Worm (Caenorhabditis elegans) whole organism, midembryonic: ENCODE measurements around the gene osg-1.

Experiments
- T22C8.4 ChIP-seq: fragments of 200-800 bp; sonication (Bioruptor generic); IDR thresholded peaks from 2 replicates; pipeline ENCODE4 v1.3.6; 2022; ENCODE audit warnings: missing genetic modification characterization, missing compliant biosample characterization
- cog-1 ChIP-seq: sonication (generic microtip); optimal IDR thresholded peaks from 2 replicates; lab custom pipeline; 2016; ENCODE audit warnings: missing genetic modification characterization, missing compliant biosample characterization
- flt-1 ChIP-seq: fragments of 200-800 bp; sonication (Bioruptor generic); IDR thresholded peaks from 2 replicates; pipeline ENCODE4 v1.3.6; 2022; ENCODE audit warnings: missing genetic modification characterization, missing compliant biosample characterization
- klf-2 ChIP-seq: fragments of 200-800 bp; sonication (Bioruptor generic); conservative IDR thresholded peaks from 2 replicates; pipeline ENCODE4 v1.3.6; 2022; ENCODE audit warnings: missing genetic modification reagents, missing genetic modification characterization, missing compliant biosample characterization
- med-1 ChIP-seq: sonication (generic microtip); optimal IDR thresholded peaks from 2 replicates; lab custom pipeline; 2017; ENCODE audit warnings: missing genetic modification characterization, mild to moderate bottlenecking, missing compliant biosample characterization, antibody characterized with exemption, missing genetic modification reagents; ENCODE audit not compliant: insufficient read depth
- ref-1 ChIP-seq: fragments of 200-800 bp; sonication (Bioruptor generic); conservative IDR thresholded peaks from 2 replicates; pipeline ENCODE4 v1.3.6; 2022; ENCODE audit warnings: missing genetic modification reagents, missing genetic modification characterization, missing compliant biosample characterization
- tab-1 ChIP-seq: fragments of 200-800 bp; sonication (Bioruptor generic); IDR thresholded peaks from 2 replicates; pipeline ENCODE4 v1.3.6; 2022; ENCODE audit warnings: missing genetic modification characterization, missing compliant biosample characterization
- ztf-23 ChIP-seq: fragments of 200-800 bp; sonication (Bioruptor generic); IDR thresholded peaks from 2 replicates; pipeline ENCODE4 v1.3.6; 2022; ENCODE audit warnings: missing genetic modification reagents, missing genetic modification characterization, missing compliant biosample characterization
- ztf-29 ChIP-seq: fragments of 200-800 bp; sonication (Bioruptor generic); IDR thresholded peaks from 2 replicates; pipeline ENCODE4 v1.3.6; 2022; ENCODE audit warnings: missing genetic modification reagents, missing genetic modification characterization, missing compliant biosample characterization

osg-1 gene

DNA sequence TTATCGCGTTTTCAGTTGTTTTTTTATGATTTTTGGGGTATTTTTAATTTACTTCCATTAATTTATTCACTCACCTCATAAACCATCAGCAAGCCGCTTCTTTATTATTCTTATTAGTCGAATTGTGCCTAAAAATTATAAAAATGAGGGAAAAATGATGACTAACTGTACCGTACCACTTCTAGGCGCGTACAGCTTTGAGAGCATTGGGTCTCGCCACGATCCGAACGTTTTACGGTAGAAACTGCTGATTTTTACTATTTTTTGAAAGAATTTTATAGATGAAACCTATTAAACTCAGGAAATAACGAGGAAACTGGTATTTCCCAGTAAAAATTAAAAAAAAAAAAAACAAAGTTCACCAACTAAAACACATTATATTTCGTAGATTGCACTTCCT is 55.7 kb downstream of the osg-1 start, which contains the start of gene D1044.6:
Gene D1044.6, minus strand, starts transcription at position 128 of the 400 bp plus-strand sequence.
- TF ChIP-seq cog-1 (tag; lab: Kevin White, UChicago) = no peak

DNA sequence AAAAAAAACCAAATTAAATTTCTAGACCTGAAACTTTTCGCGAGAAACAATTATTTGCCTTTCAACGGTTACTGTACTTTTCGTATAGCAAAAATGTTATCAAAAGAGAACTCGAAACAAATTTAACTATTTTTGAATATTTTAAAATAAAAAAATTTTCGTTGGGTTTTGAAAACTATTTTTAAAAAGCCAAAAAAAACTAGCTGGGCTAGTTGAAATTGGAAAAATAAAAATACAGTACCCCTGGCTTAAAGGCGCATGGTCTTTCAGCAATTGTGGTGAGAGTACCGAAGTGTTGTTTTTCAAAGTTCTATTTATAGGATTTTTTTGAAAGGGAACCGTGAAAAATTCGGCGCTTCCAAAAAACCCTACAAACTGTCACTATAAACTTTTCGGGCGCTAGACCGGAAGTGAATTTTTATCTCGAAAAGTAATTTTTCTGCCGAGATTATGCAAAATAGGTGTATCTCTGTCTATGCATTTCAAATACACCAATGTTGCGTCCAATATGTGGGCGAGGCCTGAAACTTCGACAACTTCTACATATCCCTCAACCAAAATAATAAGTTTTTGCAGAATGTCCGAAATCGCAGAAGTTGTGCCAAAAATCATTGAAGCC is 56.5 kb downstream of the osg-1 start, which contains the start of gene D1044.1:
Gene D1044.1, plus strand, starts transcription at position 569 of the 619 bp plus-strand sequence.
- no peak for TF ChIP-seq flt-1
- TF ChIP-seq med-1 (GFP tag; lab: Kevin White, UChicago) = no peak
- no peak for TF ChIP-seq T22C8.4 (GFP tag; lab: Robert Waterston, UW)
- no peak for TF ChIP-seq cog-1 (tag; lab: Kevin White, UChicago)
- TF ChIP-seq ref-1 (GFP tag; lab: Robert Waterston, UW) = no peak
- no peak for TF ChIP-seq ztf-23 (GFP tag; lab: Robert Waterston, UW)
- TF ChIP-seq ztf-29 = no peak
- no peak for TF ChIP-seq tab-1 (GFP tag; lab: Robert Waterston, UW)
- no peak for TF ChIP-seq klf-2 (GFP tag; lab: Robert Waterston, UW)

DNA sequence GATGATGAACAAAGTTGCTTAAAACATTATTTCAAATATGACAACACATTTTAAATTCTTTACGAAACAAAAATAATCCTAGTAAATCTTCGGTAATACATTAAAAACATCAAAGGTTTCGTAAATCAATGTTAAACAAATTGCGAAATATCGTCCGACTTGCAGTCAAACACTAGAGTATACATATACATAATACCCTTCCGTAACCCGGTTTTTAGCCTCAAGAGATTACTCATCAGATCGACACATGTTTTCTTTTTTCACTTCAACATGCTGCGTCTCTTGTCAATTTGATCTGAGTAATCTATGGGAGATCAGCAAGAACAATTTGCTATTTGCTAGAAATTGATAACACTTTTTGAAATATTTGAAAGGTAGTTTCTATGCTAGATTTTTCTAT is 59.0 kb downstream of the osg-1 start:
- no peak for TF ChIP-seq ztf-29
- TF ChIP-seq klf-2 (GFP tag; lab: Robert Waterston, UW) = no peak
- TF ChIP-seq ref-1 (GFP tag; lab: Robert Waterston, UW) = no peak
- no peak for TF ChIP-seq med-1 (GFP tag; lab: Kevin White, UChicago)
- no peak for TF ChIP-seq cog-1 (tag; lab: Kevin White, UChicago)
- no peak for TF ChIP-seq tab-1 (GFP tag; lab: Robert Waterston, UW)
- no peak for TF ChIP-seq flt-1
- no peak for TF ChIP-seq T22C8.4 (GFP tag; lab: Robert Waterston, UW)

DNA sequence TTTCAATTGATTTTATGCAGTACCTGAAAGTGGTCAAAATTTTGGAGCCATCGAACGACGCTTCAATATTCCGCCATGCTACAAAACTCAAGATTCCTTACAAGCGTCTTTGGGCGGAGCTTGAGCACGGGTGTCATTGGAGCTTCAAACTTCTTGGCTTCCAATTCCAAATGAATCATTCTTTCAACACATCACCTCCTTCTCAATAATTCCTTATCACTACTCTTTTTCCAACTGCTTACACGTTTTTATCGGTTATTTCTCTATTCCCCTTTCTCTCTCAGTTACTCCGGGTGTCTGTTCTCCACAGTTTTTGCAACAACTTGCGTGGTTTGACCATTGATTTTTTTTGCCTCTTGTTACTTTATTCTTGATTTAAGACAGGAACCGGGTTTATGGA is 59.4 kb downstream of the osg-1 start, which contains the start of gene F09F7.5:
Gene F09F7.5, plus strand, starts transcription at position 258 of the 400 bp plus-strand sequence.
- TF ChIP-seq ref-1 (GFP tag; lab: Robert Waterston, UW) (no peak), tab-1 (GFP tag; lab: Robert Waterston, UW) (no peak), ztf-29 (no peak), T22C8.4 (GFP tag; lab: Robert Waterston, UW) (no peak), ztf-23 (GFP tag; lab: Robert Waterston, UW) (no peak), med-1 (GFP tag; lab: Kevin White, UChicago) (no peak), flt-1 (no peak), cog-1 (tag; lab: Kevin White, UChicago) (no peak), klf-2 (GFP tag; lab: Robert Waterston, UW) (no peak)
